Worm (Caenorhabditis elegans) whole organism, mixed stage, embryonic: ENCODE measurements around the gene lin-8.
A peak's percentile ranks its signal among the peaks of the same experiment; 100 is the strongest.

Source experiments
- bed-3 ChIP-seq: fragments of 200-800 bp; sonication (Bioruptor generic); optimal IDR thresholded peaks from 3 replicates; lab custom pipeline; 2018; ENCODE audit warnings: mild to moderate bottlenecking, missing genetic modification characterization, moderate library complexity, missing compliant biosample characterization
- blmp-1 ChIP-seq: fragments of 150-350 bp; optimal IDR thresholded peaks from 2 replicates; lab custom pipeline; 2014; ENCODE audit warnings: missing biosample characterization, missing genetic modification characterization
- ceh-39 ChIP-seq: fragments of 150-350 bp; optimal IDR thresholded peaks from 2 replicates; lab custom pipeline; 2014; ENCODE audit warnings: missing biosample characterization, missing genetic modification characterization
- ceh-43 ChIP-seq: fragments of 200-800 bp; sonication (Bioruptor generic); optimal IDR thresholded peaks from 2 replicates; lab custom pipeline; 2018; ENCODE audit warnings: mild to moderate bottlenecking, missing genetic modification characterization, moderate library complexity, missing compliant biosample characterization
- ceh-83 ChIP-seq: fragments of 200-800 bp; sonication (Bioruptor generic); optimal IDR thresholded peaks from 2 replicates; lab custom pipeline; 2018; ENCODE audit warnings: mild to moderate bottlenecking, missing genetic modification characterization, missing compliant biosample characterization
- ces-1 ChIP-seq: fragments of 150-350 bp; optimal IDR thresholded peaks from 2 replicates; lab custom pipeline; 2014; ENCODE audit warnings: missing biosample characterization, missing genetic modification reagents, missing genetic modification characterization
- cnd-1 ChIP-seq: fragments of 200-800 bp; sonication (Bioruptor generic); optimal IDR thresholded peaks from 2 replicates; lab custom pipeline; 2018; ENCODE audit warnings: mild to moderate bottlenecking, missing genetic modification characterization, missing compliant biosample characterization
- drap-1 ChIP-seq: fragments of 200-800 bp; sonication (Bioruptor generic); optimal IDR thresholded peaks from 3 replicates; lab custom pipeline; 2018; ENCODE audit warnings: mild to moderate bottlenecking, missing genetic modification characterization, missing compliant biosample characterization
- elt-1 ChIP-seq: sonication (generic microtip); optimal IDR thresholded peaks from 2 replicates; lab custom pipeline; 2017; ENCODE audit warnings: missing genetic modification characterization, mild to moderate bottlenecking, missing compliant biosample characterization, antibody characterized with exemption, moderate library complexity, borderline replicate concordance; ENCODE audit not compliant: insufficient read depth
- ham-2 ChIP-seq: fragments of 200-800 bp; sonication (Bioruptor generic); optimal IDR thresholded peaks from 2 replicates; lab custom pipeline; 2018; ENCODE audit warnings: mild to moderate bottlenecking, missing genetic modification characterization, missing compliant biosample characterization
- lin-13 ChIP-seq: fragments of 150-350 bp; optimal IDR thresholded peaks from 2 replicates; lab custom pipeline; 2014; ENCODE audit warnings: missing biosample characterization, missing genetic modification characterization
- lin-32 ChIP-seq: fragments of 200-800 bp; sonication (Bioruptor generic); optimal IDR thresholded peaks from 2 replicates; lab custom pipeline; 2018; ENCODE audit warnings: mild to moderate bottlenecking, missing genetic modification characterization, missing compliant biosample characterization
- lsy-2 ChIP-seq: fragments of 150-350 bp; optimal IDR thresholded peaks from 2 replicates; lab custom pipeline; 2014; ENCODE audit warnings: missing biosample characterization, missing genetic modification characterization
- mab-5 ChIP-seq: fragments of 150-350 bp; optimal IDR thresholded peaks from 2 replicates; lab custom pipeline; 2014; ENCODE audit warnings: missing biosample characterization, missing genetic modification characterization
- mep-1 ChIP-seq: fragments of 150-350 bp; optimal IDR thresholded peaks from 2 replicates; lab custom pipeline; 2017; ENCODE audit warnings: missing biosample characterization, missing genetic modification reagents, missing genetic modification characterization, inconsistent platforms
- mls-2 ChIP-seq: sonication (generic microtip); optimal IDR thresholded peaks from 2 replicates; lab custom pipeline; 2016; ENCODE audit warnings: mild to moderate bottlenecking, missing genetic modification characterization, moderate library complexity, missing compliant biosample characterization
- nhr-12 ChIP-seq: fragments of 150-350 bp; optimal IDR thresholded peaks from 2 replicates; lab custom pipeline; 2014; ENCODE audit warnings: missing biosample characterization, missing genetic modification characterization
- nhr-2 ChIP-seq: fragments of 150-350 bp; optimal IDR thresholded peaks from 2 replicates; lab custom pipeline; 2014; ENCODE audit warnings: missing biosample characterization, missing genetic modification characterization
- nhr-237 ChIP-seq: fragments of 150-350 bp; optimal IDR thresholded peaks from 2 replicates; lab custom pipeline; 2014; ENCODE audit warnings: missing biosample characterization, missing genetic modification characterization
- nhr-28 ChIP-seq: fragments of 150-350 bp; optimal IDR thresholded peaks from 2 replicates; lab custom pipeline; 2014; ENCODE audit warnings: missing biosample characterization, missing genetic modification characterization
- nhr-76 ChIP-seq: sonication (generic microtip); optimal IDR thresholded peaks from 2 replicates; lab custom pipeline; 2017; ENCODE audit warnings: missing biosample characterization, missing genetic modification characterization
- pha-4 ChIP-seq: fragments of 150-350 bp; optimal IDR thresholded peaks from 2 replicates; lab custom pipeline; 2018; ENCODE audit warnings: missing biosample characterization, missing genetic modification reagents, missing genetic modification characterization
- snpc-4 ChIP-seq: fragments of 150-350 bp; optimal IDR thresholded peaks from 2 replicates; lab custom pipeline; 2014; ENCODE audit warnings: missing biosample characterization, missing genetic modification characterization
- sptf-1 ChIP-seq: sonication (generic microtip); optimal IDR thresholded peaks from 2 replicates; lab custom pipeline; 2017; ENCODE audit warnings: mild to moderate bottlenecking, missing genetic modification characterization, moderate library complexity, missing compliant biosample characterization
- tbx-8 ChIP-seq: fragments of 200-800 bp; sonication (Bioruptor generic); optimal IDR thresholded peaks from 2 replicates; lab custom pipeline; 2018; ENCODE audit warnings: mild to moderate bottlenecking, missing genetic modification characterization, moderate library complexity, missing compliant biosample characterization
- unc-120 ChIP-seq: sonication (generic microtip); optimal IDR thresholded peaks from 2 replicates; lab custom pipeline; 2017; ENCODE audit warnings: missing genetic modification characterization, missing compliant biosample characterization; ENCODE audit not compliant: poor library complexity, severe bottlenecking
- unc-39 ChIP-seq: fragments of 150-350 bp; optimal IDR thresholded peaks from 2 replicates; lab custom pipeline; 2014; ENCODE audit warnings: missing biosample characterization, missing genetic modification characterization
- unc-62 ChIP-seq: fragments of 150-350 bp; optimal IDR thresholded peaks from 2 replicates; lab custom pipeline; 2014; ENCODE audit warnings: missing biosample characterization, missing genetic modification reagents, missing genetic modification characterization
- zip-8 ChIP-seq: fragments of 150-350 bp; optimal IDR thresholded peaks from 2 replicates; lab custom pipeline; 2014; ENCODE audit warnings: missing biosample characterization, missing genetic modification characterization
- ztf-11 ChIP-seq: fragments of 150-350 bp; optimal IDR thresholded peaks from 2 replicates; lab custom pipeline; 2014; ENCODE audit warnings: missing biosample characterization, missing genetic modification characterization

Gene lin-8

DNA sequence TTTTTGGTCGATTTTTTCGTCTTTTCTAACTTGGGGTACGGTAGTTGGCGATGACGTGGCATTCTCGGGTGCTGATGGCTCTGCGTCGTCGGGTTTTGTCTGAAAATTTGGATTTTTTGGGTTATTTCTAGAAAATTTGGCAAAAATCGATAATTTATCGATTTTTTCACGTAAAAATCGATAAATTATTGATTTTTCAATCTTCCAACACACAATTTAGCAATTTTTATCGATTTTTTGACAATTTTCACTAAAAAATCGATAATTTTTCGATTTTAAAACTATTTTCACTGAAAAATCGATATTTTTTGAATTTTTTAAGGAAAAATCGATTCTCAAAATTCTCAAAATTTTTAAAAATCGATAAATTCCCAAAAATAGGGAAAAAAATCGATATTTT is 6.3 kb downstream of the lin-8 start:
- TF ChIP-seq zip-8 (tag; lab: Kevin White, UChicago), result no peak
- TF ChIP-seq nhr-12, result no peak
- TF ChIP-seq ham-2 (GFP tag; lab: Kevin White, UChicago), result no peak
- no peak for TF ChIP-seq unc-120 (tag; lab: Kevin White, UChicago)
- no peak for TF ChIP-seq nhr-28 (tag; lab: Kevin White, UChicago)
- TF ChIP-seq blmp-1 (tag; lab: Kevin White, UChicago), result no peak
- TF ChIP-seq lin-32 (GFP tag; lab: Kevin White, UChicago), result no peak
- TF ChIP-seq mls-2 (tag; lab: Kevin White, UChicago), result no peak
- no peak for TF ChIP-seq ztf-11 (tag; lab: Kevin White, UChicago)
- TF ChIP-seq pha-4 (tag; lab: Kevin White, UChicago), result no peak
- no peak for TF ChIP-seq unc-62
- TF ChIP-seq nhr-76 (tag; lab: Kevin White, UChicago), result no peak
- TF ChIP-seq tbx-8 (GFP tag; lab: Kevin White, UChicago), result no peak
- TF ChIP-seq sptf-1 (tag; lab: Kevin White, UChicago), result no peak
- no peak for TF ChIP-seq cnd-1 (tag; lab: Kevin White, UChicago)
- TF ChIP-seq nhr-2 (tag; lab: Kevin White, UChicago), result no peak
- no peak for TF ChIP-seq nhr-237 (tag; lab: Kevin White, UChicago)
- TF ChIP-seq snpc-4, result no peak
- TF ChIP-seq bed-3, result no peak

DNA sequence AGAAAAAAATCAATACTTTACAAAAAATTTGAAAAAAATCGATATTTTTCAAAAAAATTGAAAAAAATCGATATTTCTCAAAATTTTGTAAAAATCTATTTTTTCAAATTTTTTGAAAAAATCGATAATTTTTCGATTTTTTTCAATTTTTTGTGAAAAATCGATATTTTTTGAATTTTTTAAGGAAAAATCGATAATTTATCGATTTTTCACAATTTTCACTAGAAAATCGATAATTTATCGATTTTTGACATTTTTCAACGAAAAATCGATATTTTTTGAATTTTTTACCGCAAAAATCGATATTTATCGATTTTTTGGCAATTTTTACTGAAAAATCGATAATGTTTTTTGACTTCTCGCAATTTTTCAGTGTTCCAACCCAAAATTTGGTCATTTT is 6.7 kb downstream of the lin-8 start:
- peak; percentile 16 for TF ChIP-seq ces-1 (GFP tag; lab: Kevin White, UChicago)
- TF ChIP-seq zip-8 (tag; lab: Kevin White, UChicago), result no peak

DNA sequence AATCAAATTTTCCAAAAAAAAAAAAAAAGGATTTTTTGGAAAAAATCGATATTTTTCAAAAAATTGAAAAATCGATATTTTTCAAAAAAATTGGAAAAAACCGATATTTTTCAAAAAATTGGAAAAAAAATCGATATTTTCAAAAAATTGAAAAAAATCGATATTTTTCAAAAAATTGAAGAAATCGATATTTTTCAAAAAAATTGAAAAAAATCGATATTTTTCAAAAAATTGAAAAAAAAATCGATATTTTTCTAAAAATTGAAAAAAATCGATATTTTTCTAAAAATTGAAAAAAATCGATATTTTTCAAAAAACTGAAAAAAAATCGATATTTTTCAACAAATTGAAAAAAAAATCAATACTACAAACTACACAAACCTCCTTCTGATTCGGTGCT is 7.4 kb downstream of the lin-8 start:
- TF ChIP-seq zip-8 (tag; lab: Kevin White, UChicago), result no peak
- no peak for TF ChIP-seq nhr-237 (tag; lab: Kevin White, UChicago)
- TF ChIP-seq ceh-83, result no peak
- TF ChIP-seq ces-1 (GFP tag; lab: Kevin White, UChicago), result no peak
- TF ChIP-seq sptf-1 (tag; lab: Kevin White, UChicago), result no peak
- no peak for TF ChIP-seq unc-120 (tag; lab: Kevin White, UChicago)
- no peak for TF ChIP-seq ceh-39 (tag; lab: Kevin White, UChicago)
- no peak for TF ChIP-seq elt-1 (tag; lab: Kevin White, UChicago)
- TF ChIP-seq bed-3, result no peak
- no peak for TF ChIP-seq unc-39 (tag; lab: Kevin White, UChicago)
- no peak for TF ChIP-seq mab-5 (tag; lab: Kevin White, UChicago)
- TF ChIP-seq nhr-28 (tag; lab: Kevin White, UChicago), result no peak
- no peak for TF ChIP-seq lin-13
- TF ChIP-seq pha-4 (tag; lab: Kevin White, UChicago), result no peak
- TF ChIP-seq drap-1 (GFP tag; lab: Kevin White, UChicago), result no peak
- no peak for TF ChIP-seq ceh-43
- no peak for TF ChIP-seq mls-2 (tag; lab: Kevin White, UChicago)
- TF ChIP-seq, all 35 proteins: peak for 0

DNA sequence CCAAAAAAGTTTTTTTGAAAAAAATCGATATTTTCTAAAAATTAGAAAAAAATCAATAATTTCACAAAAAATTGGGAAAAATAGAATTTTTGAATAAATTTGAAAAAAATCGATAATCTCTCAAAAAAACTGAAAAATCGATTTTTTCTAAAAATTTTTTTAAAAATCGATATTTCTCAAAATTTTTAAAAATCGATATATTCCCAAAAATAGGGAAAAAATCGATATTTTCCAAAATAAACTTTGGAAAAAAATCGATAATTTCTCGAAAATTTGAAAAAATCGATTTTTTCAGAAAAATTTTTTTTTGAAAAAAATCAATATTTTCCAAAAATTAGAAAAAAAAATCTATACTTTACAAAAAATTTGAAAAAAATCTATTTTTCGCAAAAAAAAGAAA is 8.0 kb downstream of the lin-8 start:
- TF ChIP-seq mep-1 (no peak), blmp-1 (tag; lab: Kevin White, UChicago) (no peak)
- TF ChIP-seq, all 35 proteins: peak for 0

DNA sequence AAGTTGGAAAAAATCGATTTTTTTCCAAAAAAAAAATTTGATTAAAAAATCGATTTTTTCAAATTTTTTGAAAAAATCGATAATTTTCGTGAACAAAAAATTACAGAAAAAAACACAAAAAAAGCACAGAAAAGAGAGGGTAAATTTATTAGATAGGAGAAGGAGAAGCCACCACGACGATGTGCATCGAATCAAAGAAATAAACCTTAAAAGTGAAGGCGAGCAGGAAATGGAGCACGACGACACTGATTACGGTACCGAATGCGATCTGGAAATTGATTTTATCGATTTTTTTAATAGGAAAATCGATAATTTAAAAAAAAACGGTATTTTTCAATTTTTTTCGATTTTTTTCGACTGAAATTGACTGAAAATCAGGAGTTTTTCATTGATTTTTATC is 8.5 kb downstream of the lin-8 start:
- no peak for TF ChIP-seq mab-5 (tag; lab: Kevin White, UChicago)
- no peak for TF ChIP-seq nhr-2 (tag; lab: Kevin White, UChicago)
- TF ChIP-seq sptf-1 (tag; lab: Kevin White, UChicago), result no peak
- TF ChIP-seq pha-4 (tag; lab: Kevin White, UChicago), result no peak
- no peak for TF ChIP-seq unc-120 (tag; lab: Kevin White, UChicago)

DNA sequence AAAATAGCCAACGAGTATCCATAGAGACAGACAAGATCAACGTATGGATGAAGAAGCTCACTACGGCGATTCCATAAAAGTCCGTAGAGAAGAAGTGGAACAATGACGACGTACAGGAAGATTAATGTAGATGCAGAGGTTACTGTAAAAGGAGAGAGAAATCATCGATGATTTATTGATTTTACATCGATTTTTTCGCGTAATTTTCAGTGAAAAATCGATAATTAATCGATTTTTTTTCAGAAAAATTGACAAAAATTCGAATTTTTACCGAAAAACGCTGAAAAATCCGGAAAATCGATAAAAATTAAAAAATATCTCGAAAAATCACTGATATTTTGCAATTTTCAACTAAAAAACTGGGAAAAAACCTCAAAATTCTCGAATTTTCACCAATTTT is 9.8 kb downstream of the lin-8 start:
- TF ChIP-seq nhr-76 (tag; lab: Kevin White, UChicago), result no peak
- TF ChIP-seq cnd-1 (tag; lab: Kevin White, UChicago), result no peak
- no peak for TF ChIP-seq zip-8 (tag; lab: Kevin White, UChicago)
- no peak for TF ChIP-seq ztf-11 (tag; lab: Kevin White, UChicago)
- no peak for TF ChIP-seq lsy-2 (tag; lab: Kevin White, UChicago)
- no peak for TF ChIP-seq unc-39 (tag; lab: Kevin White, UChicago)
- TF ChIP-seq, all 35 proteins: peak for 0
